Fruit fly (Drosophila melanogaster): ENCODE data around the gene CG15741.
A peak's percentile ranks its signal among the peaks of the same experiment; 100 is the strongest.

Gene CG15741

dm6 chrX:11806196-11806595, 31.6 kb downstream of the CG15741 start:
- TF ChIP-seq CG15336 (GFP tag; IDR thresholded peaks at IDR 0.05) (0 out of 2 replicates have a peak, but pooled peaks have one; percentile 12), CG6163 (GFP tag; IDR thresholded peaks at IDR 0.05) (peak; percentile 38; the same call in 1 of the 3 replicates), Eip78C (GFP tag) (peak; percentile 41), CG10669 (GFP tag; optimal IDR thresholded peaks at IDR 0.05) (no peak), CG11762 (GFP tag; optimal IDR thresholded peaks at IDR 0.05; ENCODE audit: insufficient read depth) (no peak), CG1621 (tag; optimal IDR thresholded peaks at IDR 0.05) (peak; percentile 37), CG4318 (GFP tag; optimal IDR thresholded peaks at IDR 0.05) (no peak), Gug (GFP tag; IDR thresholded peaks at IDR 0.05) (no peak), eg (GFP tag; IDR thresholded peaks at IDR 0.05) (0 out of 3 replicates have a peak, but pooled peaks have one; percentile 41), CG6808 (GFP tag; optimal IDR thresholded peaks at IDR 0.05) (peak; percentile 37), vri (GFP tag; optimal IDR thresholded peaks at IDR 0.05) (peak; percentile 46), topi (GFP tag; optimal IDR thresholded peaks at IDR 0.05) (peak; percentile 7), dsx (GFP tag; optimal IDR thresholded peaks at IDR 0.05; ENCODE audit: poor library complexity, severe bottlenecking) (peak; percentile 7), ss (GFP tag; optimal IDR thresholded peaks at IDR 0.05) (peak in 1 of 2 experiments; percentile 35), CG10631 (GFP tag; optimal IDR thresholded peaks at IDR 0.05) (no peak), OdsH (GFP tag; optimal IDR thresholded peaks at IDR 0.05) (peak; percentile 4), CG6854 (GFP tag; optimal IDR thresholded peaks at IDR 0.05) (peak; percentile 19), net (GFP tag; optimal IDR thresholded peaks at IDR 0.05) (peak; percentile 20), achi (GFP tag; optimal IDR thresholded peaks at IDR 0.05) (peak; percentile 88), Eip93F (GFP tag; optimal IDR thresholded peaks at IDR 0.05) (peak; percentile 46), svp (GFP tag) (peak; percentile 87), esn (GFP tag; optimal IDR thresholded peaks at IDR 0.05) (peak; percentile 29), lz (GFP tag; optimal IDR thresholded peaks at IDR 0.05) (no peak), Met (GFP tag; optimal IDR thresholded peaks at IDR 0.05) (peak; percentile 37), Hr38 (GFP tag; optimal IDR thresholded peaks at IDR 0.05) (no peak), acj6 (GFP tag; optimal IDR thresholded peaks at IDR 0.05) (no peak), CG8119 (GFP tag; IDR thresholded peaks at IDR 0.05) (no peak; the same call in 2 of the 3 replicates), CG3919 (GFP tag; optimal IDR thresholded peaks at IDR 0.05) (peak; percentile 12)

dm6 chrX:11805066-11805766, 32.6 kb downstream of the CG15741 start:
- TF ChIP-seq CG11762 (GFP tag; optimal IDR thresholded peaks at IDR 0.05; ENCODE audit: insufficient read depth) (no peak), pdm3 (GFP tag; optimal IDR thresholded peaks at IDR 0.05) (no peak), CG15336 (GFP tag; IDR thresholded peaks at IDR 0.05) (no peak), fkh (GFP tag; optimal IDR thresholded peaks at IDR 0.05) (peak; percentile 33), CG9139 (GFP tag; optimal IDR thresholded peaks at IDR 0.05) (no peak), eg (GFP tag; IDR thresholded peaks at IDR 0.05) (peak; percentile 19; the same call in 1 of the 3 replicates), CG1621 (tag; optimal IDR thresholded peaks at IDR 0.05) (peak; percentile 38), CG3919 (GFP tag; optimal IDR thresholded peaks at IDR 0.05) (no peak), esn (GFP tag; optimal IDR thresholded peaks at IDR 0.05) (no peak), Eip93F (GFP tag; optimal IDR thresholded peaks at IDR 0.05) (no peak), Eip75B (GFP tag; optimal IDR thresholded peaks at IDR 0.05) (no peak), Blimp-1 (GFP tag; optimal IDR thresholded peaks at IDR 0.05) (peak; percentile 28), svp (GFP tag) (no peak), CG8632 (GFP tag; optimal IDR thresholded peaks at IDR 0.05) (no peak), Met (GFP tag; optimal IDR thresholded peaks at IDR 0.05) (peak; percentile 20), CG31627 (GFP tag; optimal IDR thresholded peaks at IDR 0.05) (no peak), CG11294 (GFP tag; IDR thresholded peaks at IDR 0.05) (no peak), vri (GFP tag; optimal IDR thresholded peaks at IDR 0.05) (no peak), fd59A (GFP tag; optimal IDR thresholded peaks at IDR 0.05) (no peak), ss (GFP tag; optimal IDR thresholded peaks at IDR 0.05) (peak; percentile 18 to 42), CG6854 (GFP tag; optimal IDR thresholded peaks at IDR 0.05) (peak; percentile 76), Ets21C (GFP tag; optimal IDR thresholded peaks at IDR 0.05) (no peak), dsx (GFP tag; optimal IDR thresholded peaks at IDR 0.05; ENCODE audit: poor library complexity, severe bottlenecking) (peak; percentile 1), Eip78C (GFP tag) (peak; percentile 70), CG6808 (GFP tag; optimal IDR thresholded peaks at IDR 0.05) (peak; percentile 30), CG6276 (GFP tag; optimal IDR thresholded peaks at IDR 0.05) (peak; percentile 45), topi (GFP tag; optimal IDR thresholded peaks at IDR 0.05) (no peak), Sox15 (GFP tag; optimal IDR thresholded peaks at IDR 0.05) (no peak), CG4318 (GFP tag; optimal IDR thresholded peaks at IDR 0.05) (no peak), CG8319 (GFP tag; optimal IDR thresholded peaks at IDR 0.05) (no peak), Sox102F (GFP tag; optimal IDR thresholded peaks at IDR 0.05) (peak; percentile 4), CG6792 (GFP tag; optimal IDR thresholded peaks at IDR 0.05) (no peak)

All from whole organism, prepupa.